Fruit fly (Drosophila melanogaster) whole organism, prepupa: ENCODE data around the gene CG32109.

ENCODE experiments used
- Blimp-1 ChIP-seq: fragments of 200-800 bp; sonication (Bioruptor generic); optimal IDR thresholded peaks from 3 replicates; lab custom pipeline; 2017; ENCODE audit warnings: missing biosample characterization, missing genetic modification characterization, mild to moderate bottlenecking, moderate library complexity, missing genetic modification reagents
- CG9139 ChIP-seq: fragments of 200-800 bp; sonication (Bioruptor generic); optimal IDR thresholded peaks from 3 replicates; lab custom pipeline; 2017; ENCODE audit warnings: missing biosample characterization, mild to moderate bottlenecking, missing genetic modification characterization
- Gug ChIP-seq: fragments of 200-800 bp; sonication (Bioruptor generic); IDR thresholded peaks from 2 replicates; pipeline ENCODE4 v1.3.6; 2022; ENCODE audit warnings: missing biosample characterization, missing genetic modification characterization
- Sox102F ChIP-seq: fragments of 200-800 bp; sonication (Bioruptor generic); optimal IDR thresholded peaks from 2 replicates; lab custom pipeline; 2016; ENCODE audit warnings: missing biosample characterization, mild to moderate bottlenecking, missing genetic modification characterization
- cyc ChIP-seq: fragments of 200-800 bp; sonication (Bioruptor generic); optimal IDR thresholded peaks from 3 replicates; lab custom pipeline; 2016; ENCODE audit warnings: missing biosample characterization, missing genetic modification characterization
- eg ChIP-seq: fragments of 200-800 bp; sonication (Bioruptor generic); IDR thresholded peaks from 3 replicates; pipeline ENCODE4 v1.3.6; 2022; ENCODE audit warnings: missing biosample characterization, missing genetic modification characterization
- esn ChIP-seq: fragments of 200-800 bp; sonication (Bioruptor generic); optimal IDR thresholded peaks from 2 replicates; lab custom pipeline; 2016; ENCODE audit warnings: missing biosample characterization, mild to moderate bottlenecking, missing genetic modification characterization, moderate library complexity
- net ChIP-seq: fragments of 200-800 bp; sonication (Bioruptor generic); optimal IDR thresholded peaks from 3 replicates; lab custom pipeline; 2016; ENCODE audit warnings: missing biosample characterization, missing genetic modification characterization

- TF ChIP-seq Gug (GFP tag; lab: Robert Waterston, UW) (no peak), cyc (no peak), Sox102F (GFP tag; lab: Kevin White, UChicago) (no peak), esn (GFP tag; lab: Kevin White, UChicago) (no peak), net (GFP tag; lab: Kevin White, UChicago) (no peak), eg (GFP tag; lab: Robert Waterston, UW) (no peak), CG9139 (GFP tag; lab: Kevin White, UChicago) (no peak), Blimp-1 (no peak)
Measured at dm6 chr3L:12796077-12796641, 51.0 kb downstream of the CG32109 start.
